Fruit fly (Drosophila melanogaster): ENCODE data around the gene Mst27D.

- TF ChIP-seq CG8359 (GFP tag; optimal IDR thresholded peaks at IDR 0.05; ENCODE audit: borderline replicate concordance) (no peak), CG10321 (GFP tag; IDR thresholded peaks at IDR 0.05) (no peak), CG11085 (GFP tag; IDR thresholded peaks at IDR 0.05) (no peak)
These were observed 22.8 kb downstream of the Mst27D start, which contains the start of gene milt for dm6 chr2L:7037773-7038327.

Measured in whole organism, embryonic.